Fruit fly (Drosophila melanogaster) whole organism, prepupa: ENCODE data around the gene RpS14a.
A peak's percentile ranks its signal among the peaks of the same experiment; 100 is the strongest.

Source experiments
- CG10631 ChIP-seq: fragments of 200-800 bp; sonication (Bioruptor generic); optimal IDR thresholded peaks from 2 replicates; lab custom pipeline; 2016; ENCODE audit warnings: missing biosample characterization, missing genetic modification characterization
- CG11902 ChIP-seq: fragments of 200-800 bp; sonication (Bioruptor generic); optimal IDR thresholded peaks from 3 replicates; lab custom pipeline; 2016; ENCODE audit warnings: missing biosample characterization, missing genetic modification characterization
- CG1621 ChIP-seq: fragments of 200-800 bp; sonication (Bioruptor generic); optimal IDR thresholded peaks from 3 replicates; lab custom pipeline; 2018; ENCODE audit warnings: missing biosample characterization, mild to moderate bottlenecking, missing genetic modification characterization
- CG16779 ChIP-seq: fragments of 200-800 bp; sonication (Bioruptor generic); optimal IDR thresholded peaks from 3 replicates; lab custom pipeline; 2017; ENCODE audit warnings: missing biosample characterization, mild to moderate bottlenecking, missing genetic modification characterization
- CG31627 ChIP-seq: fragments of 200-800 bp; sonication (Bioruptor generic); optimal IDR thresholded peaks from 3 replicates; lab custom pipeline; 2016; ENCODE audit warnings: missing biosample characterization, missing genetic modification characterization
- CG3919 ChIP-seq: fragments of 200-800 bp; sonication (Bioruptor generic); optimal IDR thresholded peaks from 3 replicates; lab custom pipeline; 2016; ENCODE audit warnings: missing biosample characterization, missing genetic modification characterization
- CG6163 ChIP-seq: fragments of 200-800 bp; sonication (Bioruptor generic); IDR thresholded peaks from 3 replicates; pipeline ENCODE4 v1.3.6; 2022; ENCODE audit warnings: missing biosample characterization, missing genetic modification characterization
- CG6276 ChIP-seq: fragments of 200-800 bp; sonication (Bioruptor generic); optimal IDR thresholded peaks from 2 replicates; lab custom pipeline; 2017; ENCODE audit warnings: missing biosample characterization, mild to moderate bottlenecking, missing genetic modification characterization
- CG6792 ChIP-seq: fragments of 200-800 bp; sonication (Bioruptor generic); optimal IDR thresholded peaks from 3 replicates; lab custom pipeline; 2016; ENCODE audit warnings: missing biosample characterization, missing genetic modification characterization
- CG6808 ChIP-seq: fragments of 200-800 bp; sonication (Bioruptor generic); optimal IDR thresholded peaks from 3 replicates; lab custom pipeline; 2017; ENCODE audit warnings: missing biosample characterization, missing genetic modification characterization, mild to moderate bottlenecking, moderate library complexity, missing genetic modification reagents
- CG8119 ChIP-seq: fragments of 200-800 bp; sonication (Bioruptor generic); IDR thresholded peaks from 3 replicates; pipeline ENCODE4 v1.3.6; 2022; ENCODE audit warnings: missing biosample characterization, missing genetic modification characterization
- CG8319 ChIP-seq: fragments of 200-800 bp; sonication (Bioruptor generic); optimal IDR thresholded peaks from 3 replicates; lab custom pipeline; 2016; ENCODE audit warnings: missing biosample characterization, missing genetic modification characterization
- Eip75B ChIP-seq: fragments of 200-800 bp; sonication (Bioruptor generic); optimal IDR thresholded peaks from 3 replicates; lab custom pipeline; 2016; ENCODE audit warnings: missing biosample characterization, missing genetic modification characterization
- Eip78C ChIP-seq: fragments of 200-800 bp; sonication (Bioruptor generic); peaks from one replicate; lab custom pipeline; 2016; ENCODE audit warnings: missing biosample characterization, missing genetic modification characterization
- Ets96B ChIP-seq: fragments of 200-800 bp; optimal IDR thresholded peaks from 2 replicates; lab custom pipeline; 2019; ENCODE audit warnings: missing biosample characterization, mild to moderate bottlenecking, missing genetic modification characterization, moderate library complexity
- Hr39 ChIP-seq: fragments of 200-800 bp; sonication (Bioruptor generic); optimal IDR thresholded peaks from 2 replicates; lab custom pipeline; 2016; ENCODE audit warnings: missing biosample characterization, missing genetic modification characterization
- Hr4 ChIP-seq: fragments of 200-800 bp; sonication (Bioruptor generic); optimal IDR thresholded peaks from 3 replicates; lab custom pipeline; 2016; ENCODE audit warnings: missing biosample characterization, missing genetic modification characterization
- Lpt ChIP-seq: fragments of 200-800 bp; sonication (Bioruptor generic); optimal IDR thresholded peaks from 3 replicates; lab custom pipeline; 2016; ENCODE audit warnings: missing biosample characterization, missing genetic modification characterization
- Met ChIP-seq: fragments of 200-800 bp; sonication (Bioruptor generic); optimal IDR thresholded peaks from 3 replicates; lab custom pipeline; 2016; ENCODE audit warnings: missing biosample characterization, missing genetic modification characterization
- OdsH ChIP-seq: fragments of 200-800 bp; sonication (Bioruptor generic); optimal IDR thresholded peaks from 3 replicates; lab custom pipeline; 2016; ENCODE audit warnings: missing biosample characterization, missing genetic modification characterization
- Sox102F ChIP-seq: fragments of 200-800 bp; sonication (Bioruptor generic); optimal IDR thresholded peaks from 2 replicates; lab custom pipeline; 2016; ENCODE audit warnings: missing biosample characterization, mild to moderate bottlenecking, missing genetic modification characterization
- Sox14 ChIP-seq: fragments of 200-800 bp; sonication (Bioruptor generic); optimal IDR thresholded peaks from 3 replicates; lab custom pipeline; 2016; ENCODE audit warnings: missing biosample characterization, missing genetic modification characterization
- Sox15 ChIP-seq: fragments of 200-800 bp; sonication (Bioruptor generic); optimal IDR thresholded peaks from 3 replicates; lab custom pipeline; 2016; ENCODE audit warnings: missing biosample characterization, missing genetic modification characterization
- achi ChIP-seq: fragments of 200-800 bp; sonication (Bioruptor generic); optimal IDR thresholded peaks from 3 replicates; lab custom pipeline; 2016; ENCODE audit warnings: missing biosample characterization, missing genetic modification characterization
- acj6 ChIP-seq: fragments of 200-800 bp; sonication (Bioruptor generic); optimal IDR thresholded peaks from 3 replicates; lab custom pipeline; 2016; ENCODE audit warnings: missing biosample characterization, missing genetic modification characterization
- cyc ChIP-seq: fragments of 200-800 bp; sonication (Bioruptor generic); optimal IDR thresholded peaks from 3 replicates; lab custom pipeline; 2016; ENCODE audit warnings: missing biosample characterization, missing genetic modification characterization
- dac ChIP-seq: fragments of 200-800 bp; sonication (Bioruptor generic); optimal IDR thresholded peaks from 2 replicates; lab custom pipeline; 2017; ENCODE audit warnings: missing biosample characterization, mild to moderate bottlenecking, missing genetic modification characterization
- dsx ChIP-seq: fragments of 200-800 bp; optimal IDR thresholded peaks from 3 replicates; lab custom pipeline; 2019; ENCODE audit warnings: missing biosample characterization, mild to moderate bottlenecking, missing genetic modification characterization, moderate library complexity; ENCODE audit not compliant: poor library complexity, severe bottlenecking
- eg ChIP-seq: fragments of 200-800 bp; sonication (Bioruptor generic); IDR thresholded peaks from 3 replicates; pipeline ENCODE4 v1.3.6; 2022; ENCODE audit warnings: missing biosample characterization, missing genetic modification characterization
- fd85E ChIP-seq: fragments of 200-800 bp; sonication (Bioruptor generic); optimal IDR thresholded peaks from 3 replicates; lab custom pipeline; 2016; ENCODE audit warnings: missing biosample characterization, missing genetic modification characterization
- fkh ChIP-seq: fragments of 200-800 bp; sonication (Bioruptor generic); optimal IDR thresholded peaks from 3 replicates; lab custom pipeline; 2017; ENCODE audit warnings: missing biosample characterization, mild to moderate bottlenecking, missing genetic modification characterization, moderate library complexity
- lz ChIP-seq: fragments of 200-800 bp; sonication (Bioruptor generic); optimal IDR thresholded peaks from 3 replicates; lab custom pipeline; 2016; ENCODE audit warnings: missing biosample characterization, missing genetic modification characterization
- pdm3 ChIP-seq: fragments of 200-800 bp; sonication (Bioruptor generic); optimal IDR thresholded peaks from 3 replicates; lab custom pipeline; 2016; ENCODE audit warnings: missing biosample characterization, missing genetic modification characterization
- salr ChIP-seq, 2 experiments: fragments of 200-800 bp; sonication (Bioruptor generic); optimal IDR thresholded peaks; 3 replicates each; lab custom pipeline; 2016 to 2018; ENCODE audit warnings: missing biosample characterization in 2 of 2, missing genetic modification characterization in 2 of 2, mild to moderate bottlenecking in 1 of 2
- ss ChIP-seq, 2 experiments: fragments of 200-800 bp; sonication (Bioruptor generic); optimal IDR thresholded peaks; 2 replicates in 1 of 2; 3 replicates in 1 of 2; lab custom pipeline; 2017 to 2018; ENCODE audit warnings: mild to moderate bottlenecking in 2 of 2, missing biosample characterization in 2 of 2, missing genetic modification characterization in 2 of 2, moderate library complexity in 1 of 2
- svp ChIP-seq: fragments of 200-800 bp; sonication (Bioruptor generic); peaks from one replicate; lab custom pipeline; 2016; ENCODE audit warnings: missing biosample characterization, missing genetic modification characterization
- topi ChIP-seq: fragments of 200-800 bp; sonication (Bioruptor generic); optimal IDR thresholded peaks from 3 replicates; lab custom pipeline; 2016; ENCODE audit warnings: missing biosample characterization, missing genetic modification characterization
- vri ChIP-seq: fragments of 200-800 bp; sonication (Bioruptor generic); optimal IDR thresholded peaks from 3 replicates; lab custom pipeline; 2016; ENCODE audit warnings: missing biosample characterization, mild to moderate bottlenecking, missing genetic modification characterization

The RpS14a gene

DNA sequence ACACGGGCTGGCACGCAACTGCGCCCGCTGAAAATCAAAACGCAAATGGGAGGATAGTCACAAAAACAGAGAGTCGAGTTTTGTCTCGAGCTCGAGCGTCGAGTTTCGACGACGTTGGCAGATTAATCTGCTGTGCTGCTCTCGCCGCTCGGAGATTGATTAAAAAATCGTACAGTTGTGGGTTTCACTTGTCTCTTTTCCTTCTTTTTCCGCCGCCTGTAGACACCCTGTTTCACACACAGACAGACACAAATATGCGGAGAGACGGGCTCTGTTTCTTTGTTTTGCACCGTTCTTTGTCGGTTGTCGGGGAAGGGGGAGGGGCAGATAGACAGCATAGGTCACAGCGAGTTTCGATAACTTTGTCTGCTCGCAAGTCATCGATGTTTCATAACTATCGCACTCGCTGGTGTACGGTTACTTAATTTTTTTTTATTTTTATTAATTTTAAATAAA is 13.3 kb downstream of the RpS14a start, which contains the start of gene orion (continued):
- no peak for TF ChIP-seq CG31627 (GFP tag; lab: Kevin White, UChicago)
- no peak for TF ChIP-seq Met (GFP tag; lab: Kevin White, UChicago)
- TF ChIP-seq CG11902 (GFP tag; lab: Kevin White, UChicago) = no peak
- no peak for TF ChIP-seq CG8319
- no peak for TF ChIP-seq OdsH (GFP tag; lab: Kevin White, UChicago)
- peak; percentile 83 for TF ChIP-seq CG6808
- TF ChIP-seq Sox15 (GFP tag; lab: Kevin White, UChicago) = no peak
- TF ChIP-seq CG10631 (GFP tag; lab: Kevin White, UChicago) = no peak

DNA sequence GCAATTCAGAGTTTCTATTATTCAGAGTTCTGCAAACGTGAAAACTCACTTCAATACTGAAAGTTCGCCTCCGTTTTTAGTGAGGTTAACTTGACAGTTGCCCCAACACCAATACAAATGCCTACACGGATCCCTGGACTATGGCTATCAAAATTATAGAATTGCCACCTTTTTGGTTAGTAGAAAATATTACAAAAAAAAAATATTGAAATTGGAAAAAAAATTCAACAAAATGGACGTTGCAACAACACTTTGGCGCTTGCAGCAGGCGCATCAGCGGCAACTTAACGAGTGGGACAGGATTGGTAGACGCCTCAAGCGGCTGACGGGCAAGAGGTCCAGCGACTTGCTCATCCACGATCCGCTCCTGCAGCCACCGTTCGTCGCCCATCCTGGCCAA is 22.3 kb downstream of the RpS14a start, which contains the start of the genes CG15332 and CG15330:
CG15332 (minus strand) TSS at position 101 of the 400 bp plus-strand sequence.
CG15330 (plus strand) TSS at position 175 of the 400 bp plus-strand sequence.
- TF ChIP-seq CG8319 (no peak), Eip78C (GFP tag; lab: Kevin White, UChicago) (no peak), vri (GFP tag; lab: Kevin White, UChicago) (no peak), CG31627 (GFP tag; lab: Kevin White, UChicago) (no peak), Sox102F (no peak), Sox14 (no peak), dsx (no peak), Eip75B (no peak), cyc (GFP tag; lab: Kevin White, UChicago) (no peak), fd85E (no peak), acj6 (no peak), Hr4 (GFP tag; lab: Kevin White, UChicago) (no peak), fkh (GFP tag; lab: Kevin White, UChicago) (no peak), CG16779 (tag; lab: Kevin White, UChicago) (no peak)

DNA sequence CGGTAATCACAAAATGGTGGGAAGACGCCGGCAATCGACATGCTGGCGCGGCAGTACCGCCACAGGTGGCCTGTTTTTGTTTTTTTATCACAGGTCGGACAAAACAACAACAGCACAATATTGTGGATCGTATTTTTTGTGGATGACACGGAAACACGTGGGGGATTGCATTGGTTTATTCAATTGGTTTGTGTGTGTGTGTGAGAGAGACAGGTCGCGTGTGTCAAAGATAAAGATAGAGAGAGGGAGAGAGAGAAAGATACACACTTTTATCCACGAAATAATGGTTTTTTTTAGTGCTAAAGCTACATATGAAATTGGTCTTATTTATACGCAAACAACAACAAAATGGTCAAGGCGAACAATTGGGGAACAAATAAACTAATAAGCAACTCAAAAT is 25.5 kb downstream of the RpS14a start:
- TF ChIP-seq CG6163 (GFP tag; lab: Robert Waterston, UW) (peak; percentile 38; the same call in 1 of the 3 replicates), acj6 (no peak)

DNA sequence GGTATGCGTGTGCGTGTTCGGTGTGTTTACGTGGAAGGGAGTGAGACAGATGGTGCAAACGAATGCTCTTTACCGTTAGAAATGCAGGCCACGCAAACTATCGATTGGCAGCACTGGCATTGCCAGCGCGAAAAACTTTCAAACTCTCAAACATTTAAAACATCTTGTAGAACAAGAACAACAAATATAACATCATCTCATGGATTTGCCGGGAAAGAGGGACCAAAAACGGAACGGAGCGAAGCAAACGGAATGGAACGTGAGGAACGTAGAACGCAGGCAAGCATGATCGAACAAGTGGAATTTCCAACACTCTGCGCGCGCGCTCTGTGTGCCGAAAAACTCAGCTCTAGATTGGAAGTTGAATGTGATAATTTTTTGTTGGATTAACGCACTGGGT is 26.0 kb downstream of the RpS14a start:
- TF ChIP-seq CG1621 (tag; lab: Kevin White, UChicago) (no peak), lz (no peak), salr (GFP tag; optimal IDR thresholded peaks at IDR 0.05; lab: Kevin White, UChicago) (no peak), fd85E (no peak), CG11902 (GFP tag; lab: Kevin White, UChicago) (no peak), Ets96B (no peak)

DNA sequence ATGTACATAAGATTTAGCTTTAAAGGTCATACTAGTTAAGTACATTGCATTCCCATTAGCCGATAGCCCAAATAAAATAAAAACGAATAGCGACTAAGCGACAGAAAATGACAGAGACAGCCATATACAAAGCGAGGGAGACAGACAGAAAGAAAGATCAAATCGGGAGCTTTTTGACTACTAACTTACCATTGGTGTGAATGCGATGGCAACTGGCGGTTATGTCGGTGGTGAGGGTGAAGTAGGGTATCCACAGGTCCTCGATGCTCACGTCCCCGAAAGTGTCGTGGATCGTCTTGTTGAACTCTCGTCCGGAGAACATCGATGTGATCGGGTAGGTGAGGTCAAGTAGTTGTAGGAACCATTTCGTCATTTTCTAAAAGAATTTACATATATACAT is 27.4 kb downstream of the RpS14a start:
- TF ChIP-seq svp (peak; percentile 71), Eip75B (no peak)

DNA sequence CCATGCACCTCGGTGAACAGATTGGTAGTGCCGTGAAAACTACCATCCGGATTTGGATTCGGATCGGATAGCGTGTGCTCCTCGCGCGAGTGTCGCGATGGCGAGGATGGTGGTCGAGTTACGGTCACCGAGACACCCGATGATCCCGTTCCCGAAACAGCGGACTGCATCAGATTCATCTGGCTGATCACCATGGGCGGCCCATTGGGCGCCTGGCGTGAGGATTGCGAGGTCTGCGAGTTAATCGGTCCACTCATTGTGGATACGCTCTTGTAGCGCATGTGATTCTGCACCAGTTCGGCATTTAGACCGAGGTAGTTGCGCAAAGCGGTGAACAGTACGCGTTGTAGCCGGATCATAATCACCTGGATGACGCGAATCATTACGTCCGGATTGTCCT is 30.2 kb downstream of the RpS14a start, which contains the start of gene sn:
sn (plus strand) TSS at position 301 of the 400 bp plus-strand sequence.
- TF ChIP-seq CG6808 (no peak), CG3919 (no peak), CG11902 (GFP tag; lab: Kevin White, UChicago) (no peak), CG1621 (tag; lab: Kevin White, UChicago) (no peak), acj6 (no peak), svp (peak; percentile 40), CG6163 (GFP tag; lab: Robert Waterston, UW) (no peak)

DNA sequence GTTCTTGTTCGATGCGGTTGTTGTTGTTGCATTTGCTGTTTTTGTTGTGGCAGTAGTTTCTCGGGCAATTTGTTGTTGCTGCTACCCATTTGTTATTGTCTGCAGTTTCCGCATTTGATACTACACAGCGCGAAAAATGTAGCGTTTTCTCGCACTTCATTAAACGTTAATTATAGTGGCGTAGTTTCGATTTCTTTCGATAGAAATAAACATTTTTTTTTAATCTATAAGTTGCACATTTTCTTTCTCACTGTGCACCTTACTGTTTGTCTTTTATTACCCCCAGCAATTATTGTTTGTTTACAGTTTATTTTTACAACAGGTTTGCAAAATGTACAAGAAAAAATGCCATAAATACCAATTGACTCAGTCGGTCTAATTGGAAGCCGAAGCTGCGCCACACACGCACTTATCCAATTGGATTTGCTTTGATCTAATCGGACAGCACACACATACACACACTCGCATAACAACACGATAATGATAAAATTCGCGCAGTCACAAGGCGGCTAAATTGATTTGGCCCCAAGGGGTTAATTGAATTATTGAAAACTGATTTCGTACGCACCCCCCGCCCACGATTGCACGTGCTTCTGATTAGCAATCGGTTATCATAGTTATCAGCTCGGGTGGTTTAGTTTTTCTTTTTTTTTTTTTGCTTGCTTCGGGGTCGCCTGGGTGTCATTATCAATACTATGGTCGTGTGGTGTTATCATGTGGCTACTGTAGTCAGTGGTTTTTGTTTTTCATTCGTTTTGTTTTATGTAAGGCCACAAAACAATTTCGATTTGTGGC is 32.4 kb downstream of the RpS14a start:
- TF ChIP-seq achi = peak; percentile 2
- no peak for TF ChIP-seq lz
- TF ChIP-seq ss (GFP tag; optimal IDR thresholded peaks at IDR 0.05; lab: Kevin White, UChicago) = no peak
- no peak for TF ChIP-seq Sox102F
- TF ChIP-seq eg (GFP tag; lab: Robert Waterston, UW) = peak; percentile 68; the same call in 2 of the 3 replicates
- TF ChIP-seq CG6792 (GFP tag; lab: Kevin White, UChicago) = no peak
- TF ChIP-seq dac (GFP tag; lab: Kevin White, UChicago) = no peak
- TF ChIP-seq CG8119 (GFP tag; lab: Robert Waterston, UW) = peak; percentile 60
- TF ChIP-seq Eip78C (GFP tag; lab: Kevin White, UChicago) = peak; percentile 33
- TF ChIP-seq Hr39 (GFP tag; lab: Kevin White, UChicago) = no peak
- peak; percentile 69 for TF ChIP-seq CG6163 (GFP tag; lab: Robert Waterston, UW)
- no peak for TF ChIP-seq CG31627 (GFP tag; lab: Kevin White, UChicago)
- TF ChIP-seq Ets96B = no peak
- TF ChIP-seq pdm3 (GFP tag; lab: Kevin White, UChicago) = no peak
- no peak for TF ChIP-seq CG11902 (GFP tag; lab: Kevin White, UChicago)
- no peak for TF ChIP-seq Lpt (GFP tag; lab: Kevin White, UChicago)
- peak; percentile 61 for TF ChIP-seq svp
- no peak for TF ChIP-seq topi (GFP tag; lab: Kevin White, UChicago)
- no peak for TF ChIP-seq cyc (GFP tag; lab: Kevin White, UChicago)
- peak; percentile 34 for TF ChIP-seq CG6276
